Worm (Caenorhabditis elegans) whole organism, young adult: Measurements from ENCODE around the gene abu-8.

Experiments used
- B0019.2 ChIP-seq: fragments of 200-800 bp; sonication (Bioruptor generic); conservative IDR thresholded peaks from 2 replicates; pipeline ENCODE4 v1.3.6; 2022; ENCODE audit warnings: missing genetic modification reagents, missing genetic modification characterization, missing compliant biosample characterization
- B0035.1 ChIP-seq: sonication (generic microtip); optimal IDR thresholded peaks from 2 replicates; lab custom pipeline; 2016; ENCODE audit warnings: missing genetic modification characterization, mild to moderate bottlenecking, missing compliant biosample characterization, missing genotype, missing genetic modification reagents
- B0261.1 ChIP-seq: sonication (generic microtip); optimal IDR thresholded peaks from 2 replicates; lab custom pipeline; 2016; ENCODE audit warnings: mild to moderate bottlenecking, missing genetic modification characterization, moderate library complexity, missing compliant biosample characterization
- C17E4.6 ChIP-seq: fragments of 200-800 bp; sonication (Bioruptor generic); IDR thresholded peaks from 2 replicates; pipeline ENCODE4 v1.3.6; 2022; ENCODE audit warnings: missing genetic modification reagents, missing genetic modification characterization, missing compliant biosample characterization
- F23B12.7 ChIP-seq: sonication (generic microtip); optimal IDR thresholded peaks from 2 replicates; lab custom pipeline; 2017; ENCODE audit warnings: missing genetic modification characterization, mild to moderate bottlenecking, missing compliant biosample characterization, antibody characterized with exemption, moderate library complexity; ENCODE audit not compliant: insufficient read depth
- F33H1.4 ChIP-seq: fragments of 200-800 bp; sonication (Bioruptor generic); IDR thresholded peaks from 2 replicates; pipeline ENCODE4 v1.3.6; 2022; ENCODE audit warnings: missing genetic modification reagents, missing genetic modification characterization, missing compliant biosample characterization
- F55B11.4 ChIP-seq: sonication (generic microtip); optimal IDR thresholded peaks from 2 replicates; lab custom pipeline; 2016; ENCODE audit warnings: missing compliant biosample characterization, missing genetic modification characterization, borderline replicate concordance; ENCODE audit not compliant: insufficient read depth
- K11D2.4 ChIP-seq: fragments of 200-800 bp; sonication (Bioruptor generic); IDR thresholded peaks from 2 replicates; pipeline ENCODE4 v1.3.6; 2022; ENCODE audit warnings: missing genetic modification reagents, missing genetic modification characterization, missing compliant biosample characterization
- Y53G8AR.9 ChIP-seq: fragments of 200-800 bp; sonication (Bioruptor generic); conservative IDR thresholded peaks from 2 replicates; pipeline ENCODE4 v1.3.6; 2022; ENCODE audit warnings: missing genetic modification reagents, missing genetic modification characterization, missing compliant biosample characterization
- Y67H2A.10 ChIP-seq: fragments of 200-800 bp; sonication (Bioruptor generic); conservative IDR thresholded peaks from 2 replicates; pipeline ENCODE4 v1.3.6; 2022; ENCODE audit warnings: missing genetic modification reagents, missing genetic modification characterization, missing compliant biosample characterization
- ama-1 ChIP-seq, 3 experiments: fragments of 150-350 bp in 1 of 3; sonication (generic microtip) in 2 of 3; optimal IDR thresholded peaks; 2 replicates each; lab custom pipeline; 2014 to 2018; ENCODE audit warnings: missing biosample characterization in 2 of 3, missing genetic modification characterization in 2 of 3, missing genetic modification reagents in 2 of 3
- aptf-2 ChIP-seq: fragments of 200-800 bp; sonication (Bioruptor generic); conservative IDR thresholded peaks from 2 replicates; pipeline ENCODE4 v1.3.6; 2022; ENCODE audit warnings: missing genetic modification reagents, missing genetic modification characterization, missing compliant biosample characterization
- attf-3 ChIP-seq: fragments of 200-800 bp; sonication (Bioruptor generic); conservative IDR thresholded peaks from 2 replicates; pipeline ENCODE4 v1.3.6; 2022; ENCODE audit warnings: missing genetic modification reagents, missing genetic modification characterization, missing compliant biosample characterization
- bed-2 ChIP-seq: fragments of 200-800 bp; sonication (Bioruptor generic); IDR thresholded peaks from 2 replicates; pipeline ENCODE4 v1.3.6; 2022; ENCODE audit warnings: missing genetic modification reagents, missing genetic modification characterization, missing compliant biosample characterization
- ceh-58 ChIP-seq: fragments of 200-800 bp; sonication (Bioruptor generic); IDR thresholded peaks from 2 replicates; pipeline ENCODE4 v1.3.6; 2022; ENCODE audit warnings: missing genetic modification characterization, missing compliant biosample characterization
- ceh-79 ChIP-seq: sonication (generic microtip); optimal IDR thresholded peaks from 2 replicates; lab custom pipeline; 2017; ENCODE audit warnings: mild to moderate bottlenecking, missing genetic modification characterization, missing compliant biosample characterization
- ceh-91 ChIP-seq: fragments of 200-800 bp; sonication (Bioruptor generic); IDR thresholded peaks from 2 replicates; pipeline ENCODE4 v1.3.6; 2022; ENCODE audit warnings: missing genetic modification reagents, missing genetic modification characterization, missing compliant biosample characterization
- efl-1 ChIP-seq: fragments of 150-350 bp; optimal IDR thresholded peaks from 2 replicates; lab custom pipeline; 2014; ENCODE audit warnings: missing biosample characterization, missing genetic modification reagents, missing genetic modification characterization
- ets-4 ChIP-seq: fragments of 200-800 bp; sonication (Bioruptor generic); optimal IDR thresholded peaks from 2 replicates; lab custom pipeline; 2018; ENCODE audit warnings: mild to moderate bottlenecking, missing genetic modification characterization, missing compliant biosample characterization
- fkh-3 ChIP-seq: sonication (generic microtip); optimal IDR thresholded peaks from 2 replicates; lab custom pipeline; 2016; ENCODE audit warnings: mild to moderate bottlenecking, missing genetic modification characterization, missing compliant biosample characterization
- him-1 ChIP-seq: sonication (generic microtip); optimal IDR thresholded peaks from 2 replicates; lab custom pipeline; 2016; ENCODE audit warnings: missing genotype, missing genetic modification reagents, missing genetic modification characterization, missing compliant biosample characterization
- hmg-1.2 ChIP-seq: fragments of 200-800 bp; sonication (Bioruptor generic); IDR thresholded peaks from 2 replicates; pipeline ENCODE4 v1.3.6; 2022; ENCODE audit warnings: missing genetic modification reagents, missing genetic modification characterization, missing compliant biosample characterization
- lin-35 ChIP-seq, 3 experiments: fragments of 150-350 bp in 2 of 3; sonication (generic microtip) in 1 of 3; optimal IDR thresholded peaks; 2 replicates each; lab custom pipeline; 2014 to 2018; ENCODE audit warnings: missing biosample characterization in 3 of 3, missing genetic modification characterization in 3 of 3, missing genetic modification reagents in 3 of 3
- lin-54 ChIP-seq: fragments of 200-800 bp; sonication (Bioruptor generic); optimal IDR thresholded peaks from 2 replicates; lab custom pipeline; 2018; ENCODE audit warnings: mild to moderate bottlenecking, missing genetic modification characterization, missing compliant biosample characterization
- madf-6 ChIP-seq: fragments of 200-800 bp; sonication (Bioruptor generic); IDR thresholded peaks from 2 replicates; pipeline ENCODE4 v1.3.6; 2022; ENCODE audit warnings: missing genetic modification reagents, missing genetic modification characterization, missing compliant biosample characterization
- nhr-179 ChIP-seq: sonication (generic microtip); optimal IDR thresholded peaks from 2 replicates; lab custom pipeline; 2016; ENCODE audit warnings: mild to moderate bottlenecking, missing genetic modification characterization, missing compliant biosample characterization
- nhr-80 ChIP-seq: sonication (generic microtip); optimal IDR thresholded peaks from 2 replicates; lab custom pipeline; 2016; ENCODE audit warnings: missing genetic modification characterization, missing compliant biosample characterization
- nhr-90 ChIP-seq: sonication (generic microtip); optimal IDR thresholded peaks from 2 replicates; lab custom pipeline; 2016; ENCODE audit warnings: missing genotype, mild to moderate bottlenecking, missing genetic modification characterization, missing compliant biosample characterization
- rcor-1 ChIP-seq: fragments of 200-800 bp; sonication (Bioruptor generic); IDR thresholded peaks from 2 replicates; pipeline ENCODE4 v1.3.6; 2022; ENCODE audit warnings: missing genetic modification reagents, missing genetic modification characterization, missing compliant biosample characterization
- sdz-38 ChIP-seq: sonication (generic microtip); optimal IDR thresholded peaks from 2 replicates; lab custom pipeline; 2016; ENCODE audit warnings: missing genotype, missing genetic modification characterization, missing compliant biosample characterization
- snpc-1.3 ChIP-seq: sonication (generic microtip); optimal IDR thresholded peaks from 2 replicates; lab custom pipeline; 2017; ENCODE audit warnings: missing genetic modification characterization, mild to moderate bottlenecking, missing compliant biosample characterization, antibody characterized with exemption, moderate library complexity, missing genotype, missing genetic modification reagents; ENCODE audit not compliant: insufficient read depth
- unc-62 ChIP-seq: fragments of 150-350 bp; optimal IDR thresholded peaks from 2 replicates; lab custom pipeline; 2014; ENCODE audit warnings: missing biosample characterization, missing genetic modification reagents, missing genetic modification characterization
- zfh-2 ChIP-seq: fragments of 200-800 bp; sonication (Bioruptor generic); conservative IDR thresholded peaks from 2 replicates; pipeline ENCODE4 v1.3.6; 2022; ENCODE audit warnings: missing genetic modification reagents, missing genetic modification characterization, missing compliant biosample characterization
- ztf-25 ChIP-seq: fragments of 200-800 bp; sonication (Bioruptor generic); IDR thresholded peaks from 2 replicates; pipeline ENCODE4 v1.3.6; 2022; ENCODE audit warnings: missing genetic modification reagents, missing genetic modification characterization, missing compliant biosample characterization
- ztf-26 ChIP-seq: sonication (generic microtip); optimal IDR thresholded peaks from 2 replicates; lab custom pipeline; 2017; ENCODE audit warnings: missing genetic modification characterization, missing compliant biosample characterization
- ztf-28 ChIP-seq: fragments of 200-800 bp; sonication (Bioruptor generic); IDR thresholded peaks from 2 replicates; pipeline ENCODE4 v1.3.6; 2022; ENCODE audit warnings: missing genetic modification reagents, missing genetic modification characterization, missing compliant biosample characterization
- ztf-3 ChIP-seq: fragments of 200-800 bp; sonication (Bioruptor generic); optimal IDR thresholded peaks from 2 replicates; lab custom pipeline; 2018; ENCODE audit warnings: mild to moderate bottlenecking, missing genetic modification characterization, missing compliant biosample characterization
- ztf-6 ChIP-seq: fragments of 200-800 bp; sonication (Bioruptor generic); IDR thresholded peaks from 2 replicates; pipeline ENCODE4 v1.3.6; 2022; ENCODE audit warnings: missing genetic modification reagents, missing genetic modification characterization, missing compliant biosample characterization

abu-8 gene

DNA sequence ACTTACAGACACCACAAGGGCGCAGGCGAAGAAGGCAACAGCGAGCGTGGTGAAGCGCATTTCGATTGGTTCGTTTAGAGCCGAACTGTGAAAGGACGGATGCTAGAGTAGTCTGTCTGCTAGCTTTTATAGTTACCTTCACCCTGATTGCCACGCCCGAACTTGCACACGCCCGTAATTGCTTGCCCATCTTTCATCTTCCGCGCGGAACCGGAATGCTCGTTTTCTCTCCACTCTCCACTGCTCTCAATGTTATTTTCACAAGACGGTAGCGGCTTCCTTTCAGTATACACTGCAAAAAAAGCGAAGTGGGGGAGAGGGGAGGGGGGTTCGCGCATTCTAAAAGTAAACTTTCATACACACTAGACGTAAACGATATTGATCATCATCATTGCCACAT is at the start of gene abu-8:
Gene abu-8 (minus strand): TSS at position 101 of the 400 bp plus-strand sequence.
- TF ChIP-seq Y67H2A.10 (no peak), bed-2 (GFP tag; lab: Robert Waterston, UW) (no peak), K11D2.4 (GFP tag; lab: Robert Waterston, UW) (no peak), nhr-90 (tag; lab: Kevin White, UChicago) (no peak), C17E4.6 (GFP tag; lab: Robert Waterston, UW) (no peak), nhr-179 (tag; lab: Kevin White, UChicago) (no peak), hmg-1.2 (GFP tag; lab: Robert Waterston, UW) (no peak), aptf-2 (no peak), sdz-38 (no peak), lin-35 (GFP tag; optimal IDR thresholded peaks at IDR 0.05; lab: Kevin White, UChicago) (no peak), B0261.1 (tag; lab: Kevin White, UChicago) (no peak), ztf-6 (GFP tag; lab: Robert Waterston, UW) (no peak), ztf-25 (GFP tag; lab: Robert Waterston, UW) (no peak), rcor-1 (no peak), snpc-1.3 (tag; lab: Kevin White, UChicago) (no peak), zfh-2 (GFP tag; lab: Robert Waterston, UW) (no peak), F55B11.4 (tag; lab: Kevin White, UChicago) (no peak)

DNA sequence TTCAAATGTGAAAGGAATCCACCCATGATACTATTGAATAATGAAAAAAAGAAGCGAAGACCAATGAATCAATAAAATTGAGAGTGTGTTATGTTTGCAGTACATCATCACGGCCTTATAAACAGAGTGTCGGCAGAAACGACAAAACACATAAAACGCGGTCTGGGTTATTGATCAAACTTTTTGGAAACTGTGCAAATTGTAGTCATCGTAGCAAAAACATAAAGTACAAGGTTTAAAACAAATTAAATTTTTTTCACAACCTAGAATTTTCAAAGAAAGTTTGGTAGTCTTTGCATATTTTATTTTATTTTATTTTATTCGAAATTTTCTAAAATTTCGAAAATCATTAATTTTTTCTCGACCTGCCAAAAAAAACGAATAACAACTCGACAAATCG is 48.6 kb upstream of the abu-8 start, which contains the start of gene cest-35.1:
Gene cest-35.1 (minus strand): TSS at position 101 of the 400 bp plus-strand sequence.
- TF ChIP-seq ceh-58 (GFP tag; lab: Robert Waterston, UW) (no peak), F23B12.7 (tag; lab: Kevin White, UChicago) (no peak), ceh-79 (tag; lab: Kevin White, UChicago) (no peak), ztf-28 (no peak), madf-6 (GFP tag; lab: Robert Waterston, UW) (no peak), B0035.1 (tag; lab: Kevin White, UChicago) (no peak), Y53G8AR.9 (no peak), aptf-2 (no peak), ets-4 (no peak), ztf-26 (tag; lab: Kevin White, UChicago) (no peak), lin-54 (GFP tag; lab: Kevin White, UChicago) (no peak), nhr-80 (tag; lab: Kevin White, UChicago) (no peak), B0261.1 (tag; lab: Kevin White, UChicago) (no peak)

DNA sequence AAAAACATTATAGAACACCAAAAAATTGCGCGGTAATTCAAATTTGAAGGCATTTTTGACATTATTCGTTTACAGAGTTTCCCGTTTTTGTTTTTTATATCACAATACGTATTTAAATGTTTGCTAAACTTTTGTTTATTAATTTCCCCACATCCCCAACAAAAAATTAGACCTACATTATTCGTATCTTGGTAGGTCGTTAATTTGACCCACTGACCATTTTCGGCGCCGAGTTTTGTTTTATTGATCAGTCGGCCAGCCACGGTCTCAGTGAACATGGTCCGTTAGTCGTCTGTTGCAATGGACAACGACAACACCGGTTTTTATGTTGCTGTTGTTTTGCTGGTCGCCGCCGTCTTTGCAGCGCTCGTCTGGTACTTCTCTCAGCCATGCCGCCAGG is 45.5 kb upstream of the abu-8 start, which contains the start of gene B0238.15:
Gene B0238.15 (plus strand): TSS at position 301 of the 400 bp plus-strand sequence.
- TF ChIP-seq B0019.2 (no peak), Y53G8AR.9 (no peak), efl-1 (peak; percentile 3), madf-6 (GFP tag; lab: Robert Waterston, UW) (peak; percentile 47), zfh-2 (GFP tag; lab: Robert Waterston, UW) (no peak)

DNA sequence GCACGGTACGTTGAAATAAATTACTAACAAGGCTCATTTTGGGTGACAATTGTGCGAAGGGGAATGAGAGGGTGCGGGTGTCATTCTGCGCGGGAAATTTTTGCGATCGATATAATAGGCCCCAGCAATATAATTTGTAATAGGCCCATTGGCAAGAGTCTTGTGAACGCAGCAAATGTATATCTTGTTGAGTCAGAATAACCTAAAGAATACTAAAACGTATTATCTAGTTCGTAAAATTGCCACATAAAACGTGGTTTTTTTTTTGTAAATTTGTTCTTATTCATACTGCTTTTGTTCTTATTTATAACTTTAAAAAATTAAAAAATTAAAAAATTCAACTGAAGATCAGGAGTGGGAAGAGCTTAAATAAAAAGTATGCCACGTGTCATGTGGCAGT is 45.0 kb upstream of the abu-8 start, which contains the start of gene C52A10.3:
Gene C52A10.3 (minus strand): TSS at position 101 of the 400 bp plus-strand sequence.
- no peak for TF ChIP-seq attf-3 (GFP tag; lab: Robert Waterston, UW)
- TF ChIP-seq fkh-3 = no peak
- no peak for TF ChIP-seq ceh-91 (GFP tag; lab: Robert Waterston, UW)
- TF ChIP-seq lin-54 (GFP tag; lab: Kevin White, UChicago) = no peak
- TF ChIP-seq him-1 = no peak
- TF ChIP-seq F33H1.4 = no peak
- no peak for TF ChIP-seq ztf-3 (GFP tag; lab: Kevin White, UChicago)
- TF ChIP-seq unc-62 (GFP tag; lab: Kevin White, UChicago) = no peak
- no peak for TF ChIP-seq ama-1 (optimal IDR thresholded peaks at IDR 0.05; lab: Kevin White, UChicago)
- no peak for TF ChIP-seq ama-1 (GFP tag; optimal IDR thresholded peaks at IDR 0.05; lab: Kevin White, UChicago)
- TF ChIP-seq, all 124 proteins: peak for 0
